Worm (Caenorhabditis elegans): ENCODE results near the gene dhs-7.

ce11 chrII:7189120-7189519 is 19.1 kb downstream of the dhs-7 start, which contains the start of gene E04F6.4:
- no peak for TF ChIP-seq T22C8.4 (GFP tag; IDR thresholded peaks at IDR 0.05)
- no peak for TF ChIP-seq ref-1 (GFP tag; conservative IDR thresholded peaks at IDR 0.05)
- no peak for TF ChIP-seq flt-1 (GFP tag; IDR thresholded peaks at IDR 0.05)
